Worm (Caenorhabditis elegans) whole organism, early embryonic: ENCODE data around the gene fbxa-221.

Experiments used
- B0310.2 ChIP-seq: sonication (generic microtip); optimal IDR thresholded peaks from 2 replicates; lab custom pipeline; 2016; ENCODE audit warnings: mild to moderate bottlenecking, missing genetic modification characterization, missing compliant biosample characterization
- aly-1 ChIP-seq: sonication (generic microtip); optimal IDR thresholded peaks from 2 replicates; lab custom pipeline; 2016; ENCODE audit warnings: missing genetic modification characterization, missing compliant biosample characterization
- ets-7 ChIP-seq: sonication (generic microtip); optimal IDR thresholded peaks from 2 replicates; lab custom pipeline; 2016; ENCODE audit warnings: missing genotype, missing genetic modification characterization, missing compliant biosample characterization
- hmbx-1 ChIP-seq: sonication (generic microtip); optimal IDR thresholded peaks from 2 replicates; lab custom pipeline; 2016; ENCODE audit warnings: mild to moderate bottlenecking, missing genetic modification characterization, missing compliant biosample characterization
- pes-1 ChIP-seq: fragments of 200-800 bp; sonication (Bioruptor generic); IDR thresholded peaks from 2 replicates; pipeline ENCODE4 v1.3.6; 2022; ENCODE audit warnings: missing genetic modification reagents, missing genetic modification characterization, missing compliant biosample characterization
- tbx-37 ChIP-seq: fragments of 200-800 bp; sonication (Bioruptor generic); conservative IDR thresholded peaks from 2 replicates; pipeline ENCODE4 v1.3.6; 2022; ENCODE audit warnings: missing genetic modification reagents, missing genetic modification characterization, missing compliant biosample characterization
- tra-4 ChIP-seq: sonication (generic microtip); optimal IDR thresholded peaks from 2 replicates; lab custom pipeline; 2017; ENCODE audit warnings: missing genetic modification characterization, missing compliant biosample characterization

- TF ChIP-seq pes-1 (GFP tag; lab: Robert Waterston, UW): no peak
- no peak for TF ChIP-seq tbx-37 (GFP tag; lab: Robert Waterston, UW)
- no peak for TF ChIP-seq aly-1
- TF ChIP-seq hmbx-1: no peak
- no peak for TF ChIP-seq tra-4
- no peak for TF ChIP-seq ets-7 (tag; lab: Kevin White, UChicago)
- TF ChIP-seq B0310.2 (tag; lab: Kevin White, UChicago): no peak
Measured at ce11 chrX:84602-85001, 29.9 kb upstream of the fbxa-221 start.
